Worm (Caenorhabditis elegans): ENCODE results near the gene grl-27.

DNA sequence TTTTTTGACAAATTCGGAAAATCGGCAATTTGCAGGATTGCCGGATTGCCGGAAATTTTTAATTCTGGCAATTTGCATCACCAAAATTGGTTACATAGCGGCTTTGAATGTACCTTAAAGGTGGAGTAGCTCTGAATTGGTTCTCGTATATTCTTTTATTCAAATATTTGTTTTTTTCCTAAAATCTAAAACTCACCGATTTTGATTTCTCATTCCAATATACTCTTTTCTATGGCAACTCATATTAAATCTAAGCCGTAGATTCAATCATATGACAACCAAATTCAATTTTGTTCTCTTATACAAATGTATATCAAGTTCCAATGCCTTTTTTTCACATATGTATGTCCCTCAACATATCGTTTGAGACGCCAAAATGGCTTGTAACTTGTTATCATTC, 26.1 kb downstream of the grl-27 start, which contains the start of gene sri-21:
- TF ChIP-seq flt-1 (GFP tag; IDR thresholded peaks at IDR 0.05), result no peak
- TF ChIP-seq cog-1 (tag; optimal IDR thresholded peaks at IDR 0.05), result no peak
- no peak for TF ChIP-seq klf-2 (GFP tag; conservative IDR thresholded peaks at IDR 0.05)
- no peak for TF ChIP-seq med-1 (GFP tag; optimal IDR thresholded peaks at IDR 0.05; ENCODE audit: insufficient read depth)
- no peak for TF ChIP-seq ztf-29 (GFP tag; IDR thresholded peaks at IDR 0.05)
- TF ChIP-seq tab-1 (GFP tag; IDR thresholded peaks at IDR 0.05), result no peak
- no peak for TF ChIP-seq ref-1 (GFP tag; conservative IDR thresholded peaks at IDR 0.05)
